Fruit fly (Drosophila melanogaster): ENCODE data around the gene CG2955.

The CG2955 gene

dm6 chr2L:4185269-4186024 lies 36.4 kb downstream of the CG2955 start:
- TF ChIP-seq cyc (GFP tag; optimal IDR thresholded peaks at IDR 0.05) (peak; percentile 42), CG4318 (GFP tag; optimal IDR thresholded peaks at IDR 0.05) (peak; percentile 32), CG6792 (GFP tag; optimal IDR thresholded peaks at IDR 0.05) (peak; percentile 49), CG15336 (GFP tag; IDR thresholded peaks at IDR 0.05) (peak; percentile 64; the same call in 1 of the 2 replicates), CG9139 (GFP tag; optimal IDR thresholded peaks at IDR 0.05) (no peak), acj6 (GFP tag; optimal IDR thresholded peaks at IDR 0.05) (peak; percentile 42), CG34406 (GFP tag; optimal IDR thresholded peaks at IDR 0.05) (peak; percentile 35), CG6276 (GFP tag; optimal IDR thresholded peaks at IDR 0.05) (no peak), fd59A (GFP tag; optimal IDR thresholded peaks at IDR 0.05) (peak; percentile 12), Met (GFP tag; optimal IDR thresholded peaks at IDR 0.05) (no peak), OdsH (GFP tag; optimal IDR thresholded peaks at IDR 0.05) (no peak), Hr4 (GFP tag; optimal IDR thresholded peaks at IDR 0.05) (peak; percentile 54), CG1621 (tag; optimal IDR thresholded peaks at IDR 0.05) (no peak), CG11902 (GFP tag; optimal IDR thresholded peaks at IDR 0.05) (peak; percentile 7), esn (GFP tag; optimal IDR thresholded peaks at IDR 0.05) (peak; percentile 41), CG31627 (GFP tag; optimal IDR thresholded peaks at IDR 0.05) (peak; percentile 41), lz (GFP tag; optimal IDR thresholded peaks at IDR 0.05) (no peak), achi (GFP tag; optimal IDR thresholded peaks at IDR 0.05) (peak; percentile 33), svp (GFP tag) (no peak), CG10669 (GFP tag; optimal IDR thresholded peaks at IDR 0.05) (no peak)

DNA sequence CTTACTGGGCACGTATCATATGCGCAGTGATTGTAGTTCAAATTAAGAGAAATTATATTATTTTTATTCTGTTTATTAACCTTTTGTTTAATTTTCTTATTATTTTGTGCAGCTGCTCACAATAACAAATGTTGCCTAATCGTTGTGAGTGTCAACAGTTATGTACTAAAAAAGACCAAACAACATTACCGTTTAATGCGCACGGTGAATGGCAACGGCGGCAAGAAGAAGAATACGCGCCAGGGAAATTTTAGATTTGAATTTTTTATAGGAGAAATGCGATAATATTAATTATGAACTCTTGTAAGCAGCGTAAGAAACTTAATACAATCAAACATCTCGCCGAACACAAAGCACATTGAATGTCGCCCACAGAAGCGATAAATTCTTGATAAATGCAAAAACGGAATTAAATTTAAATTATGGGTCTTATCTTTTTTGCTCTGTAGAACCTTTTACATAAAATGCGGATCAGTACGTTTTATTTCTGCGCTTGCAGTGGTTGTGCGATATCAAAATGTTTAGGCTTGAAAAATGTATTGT lies 38.6 kb downstream of the CG2955 start, which contains the start of the genes Tbcc and lectin-24Db:
TSS of gene Tbcc (minus strand) at position 163 of the 543 bp plus-strand sequence.
TSS of gene lectin-24Db (plus strand) at position 493 of the 543 bp plus-strand sequence.
- TF ChIP-seq vri (GFP tag; optimal IDR thresholded peaks at IDR 0.05): peak; percentile 45
- TF ChIP-seq Sox14 (GFP tag; optimal IDR thresholded peaks at IDR 0.05): peak; percentile 52
- TF ChIP-seq topi (GFP tag; optimal IDR thresholded peaks at IDR 0.05): no peak
- no peak for TF ChIP-seq CG6276 (GFP tag; optimal IDR thresholded peaks at IDR 0.05)

DNA sequence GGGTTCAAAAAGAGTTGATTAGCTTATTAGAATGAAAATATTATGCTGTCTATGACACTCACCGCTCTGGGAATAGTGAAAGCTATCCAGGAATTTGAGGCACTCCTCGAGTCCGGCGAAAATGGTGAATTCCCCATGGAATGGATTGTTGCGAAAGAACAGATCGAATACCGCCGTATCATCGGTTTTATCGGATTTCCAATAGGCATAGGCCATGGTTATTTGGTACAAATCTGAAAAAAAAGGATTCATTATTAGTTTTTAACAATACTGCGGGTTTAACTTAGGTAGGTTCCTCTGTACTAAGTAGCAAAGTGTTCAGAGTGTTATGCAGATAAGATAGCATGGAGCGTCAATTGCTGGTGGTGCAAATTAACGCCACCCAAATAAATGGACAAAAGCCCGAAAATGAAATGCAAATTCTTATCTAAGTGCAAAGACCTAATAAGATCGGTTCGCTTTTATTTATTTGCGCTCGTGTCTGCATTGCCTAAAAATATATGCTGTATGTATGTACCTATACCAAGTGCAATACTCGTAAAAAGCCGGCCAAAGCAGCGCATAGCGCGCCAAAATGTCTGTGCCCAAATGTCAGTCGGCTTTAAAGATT lies 46.7 kb downstream of the CG2955 start:
- TF ChIP-seq vri (GFP tag; optimal IDR thresholded peaks at IDR 0.05) (peak; percentile 43), dsx (GFP tag; optimal IDR thresholded peaks at IDR 0.05; ENCODE audit: poor library complexity, severe bottlenecking) (no peak), Eip93F (GFP tag; optimal IDR thresholded peaks at IDR 0.05) (peak; percentile 67)

DNA sequence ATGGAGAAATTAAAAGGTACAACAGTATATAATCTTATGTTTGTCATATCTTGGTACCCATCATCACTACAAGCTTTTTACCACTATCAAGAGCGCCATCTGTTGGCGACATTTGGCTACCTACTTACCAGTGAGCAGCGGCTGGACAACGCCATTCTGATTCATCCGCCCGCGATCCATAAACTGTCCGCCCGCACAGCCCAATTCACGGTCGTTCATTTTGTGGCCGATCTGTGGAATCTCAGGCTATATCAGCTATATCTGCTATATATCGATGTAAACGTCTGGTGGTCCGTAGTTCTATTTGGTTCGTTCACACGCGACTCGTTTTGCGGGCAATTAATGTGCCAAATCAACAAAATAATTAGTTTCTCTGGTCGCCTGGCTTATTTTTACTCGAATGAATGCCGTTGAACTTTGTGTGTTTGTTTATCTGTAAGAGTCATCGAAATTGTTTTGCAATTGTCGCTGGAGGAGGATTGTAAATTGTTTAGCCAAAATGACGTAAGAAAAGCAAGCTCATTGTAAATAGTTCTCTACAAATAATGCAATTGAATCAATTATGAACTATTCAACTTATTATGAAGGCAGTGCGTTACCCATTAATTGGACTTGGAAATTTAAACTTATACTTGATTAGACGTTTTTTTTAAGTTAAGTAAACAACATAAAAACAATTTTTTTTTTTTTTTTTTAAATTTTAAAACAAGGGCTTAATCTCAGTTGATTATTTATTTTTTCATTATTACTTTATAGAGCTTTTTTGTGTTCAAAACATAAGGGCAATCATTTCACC lies 47.5 kb downstream of the CG2955 start:
- TF ChIP-seq Hr4 (GFP tag; optimal IDR thresholded peaks at IDR 0.05) (peak; percentile 13), Sox14 (GFP tag; optimal IDR thresholded peaks at IDR 0.05) (no peak), dsx (GFP tag; optimal IDR thresholded peaks at IDR 0.05; ENCODE audit: poor library complexity, severe bottlenecking) (no peak)

- TF ChIP-seq eg (GFP tag; IDR thresholded peaks at IDR 0.05) (peak; percentile 11; the same call in 1 of the 3 replicates), CG6854 (GFP tag; optimal IDR thresholded peaks at IDR 0.05) (peak; percentile 63), CG11902 (GFP tag; optimal IDR thresholded peaks at IDR 0.05) (no peak), topi (GFP tag; optimal IDR thresholded peaks at IDR 0.05) (peak; percentile 42), CG15336 (GFP tag; IDR thresholded peaks at IDR 0.05) (peak; percentile 43; the same call in 1 of the 2 replicates), Gug (GFP tag; IDR thresholded peaks at IDR 0.05) (no peak), Blimp-1 (GFP tag; optimal IDR thresholded peaks at IDR 0.05) (peak; percentile 94), esn (GFP tag; optimal IDR thresholded peaks at IDR 0.05) (peak; percentile 63), dsx (GFP tag; optimal IDR thresholded peaks at IDR 0.05; ENCODE audit: poor library complexity, severe bottlenecking) (no peak), CG16779 (tag; optimal IDR thresholded peaks at IDR 0.05) (no peak), CG6163 (GFP tag; IDR thresholded peaks at IDR 0.05) (peak; percentile 30; the same call in 1 of the 3 replicates), fkh (GFP tag; optimal IDR thresholded peaks at IDR 0.05) (peak; percentile 70), CG34406 (GFP tag; optimal IDR thresholded peaks at IDR 0.05) (no peak), CG9139 (GFP tag; optimal IDR thresholded peaks at IDR 0.05) (no peak), cyc (GFP tag; optimal IDR thresholded peaks at IDR 0.05) (peak; percentile 19), CG31627 (GFP tag; optimal IDR thresholded peaks at IDR 0.05) (peak; percentile 48), ss (GFP tag; optimal IDR thresholded peaks at IDR 0.05) (no peak), CG1621 (tag; optimal IDR thresholded peaks at IDR 0.05) (no peak), CG11762 (GFP tag; optimal IDR thresholded peaks at IDR 0.05; ENCODE audit: insufficient read depth) (no peak), vri (GFP tag; optimal IDR thresholded peaks at IDR 0.05) (no peak)
Measured at dm6 chr2L:4197143-4197912, 48.2 kb downstream of the CG2955 start.
